Worm (Caenorhabditis elegans): Measurements from ENCODE around the gene rpl-7A.

DNA sequence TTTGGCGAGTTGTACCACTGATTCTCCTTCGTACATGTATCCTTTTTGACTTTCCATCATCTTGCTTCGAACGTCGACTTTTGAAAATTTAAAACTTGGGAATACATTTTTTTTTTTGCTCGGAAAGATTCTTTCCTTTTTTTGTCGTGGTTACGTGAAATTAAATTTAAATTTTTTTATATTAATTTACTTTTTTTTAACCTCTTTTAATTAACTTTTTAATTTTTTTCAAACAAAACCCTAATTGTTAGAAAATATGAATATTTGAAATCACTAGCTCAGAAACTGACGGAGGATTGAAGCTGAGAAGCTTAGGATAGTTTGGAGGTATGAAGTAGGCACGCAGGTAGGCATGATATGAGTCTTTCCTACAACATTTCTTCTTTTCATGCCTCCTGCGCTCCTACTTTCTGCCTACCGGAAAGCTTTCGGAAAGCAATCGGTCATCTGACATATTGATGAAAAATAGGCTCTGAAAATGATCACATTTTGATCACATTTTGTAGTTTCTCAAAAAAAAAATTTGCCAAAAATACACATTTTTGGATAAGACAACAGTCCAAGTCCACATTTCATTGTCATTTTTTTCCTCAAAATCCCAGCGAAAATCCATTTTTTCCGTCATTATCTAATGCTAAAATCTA, 44.2 kb upstream of the rpl-7A start, which contains the start of the genes R08C7.8 and R08C7.4:
- TF ChIP-seq ama-1 (optimal IDR thresholded peaks at IDR 0.05) (no peak), hmg-4 (GFP tag; optimal IDR thresholded peaks at IDR 0.05) (no peak), flt-1 (GFP tag; IDR thresholded peaks at IDR 0.05) (no peak), ceh-36 (tag; optimal IDR thresholded peaks at IDR 0.05) (no peak), tra-4 (tag; optimal IDR thresholded peaks at IDR 0.05) (no peak), sea-1 (GFP tag; conservative IDR thresholded peaks at IDR 0.05) (no peak), F13C5.2 (tag; optimal IDR thresholded peaks at IDR 0.05) (no peak), hnd-1 (tag; optimal IDR thresholded peaks at IDR 0.05) (no peak), ceh-13 (GFP tag; optimal IDR thresholded peaks at IDR 0.05) (no peak), tbx-37 (GFP tag; conservative IDR thresholded peaks at IDR 0.05) (no peak), tbx-11 (GFP tag; IDR thresholded peaks at IDR 0.05) (no peak), hmbx-1 (tag; optimal IDR thresholded peaks at IDR 0.05) (no peak), pes-1 (GFP tag; IDR thresholded peaks at IDR 0.05) (no peak), B0310.2 (tag; optimal IDR thresholded peaks at IDR 0.05) (no peak)

Measured in whole organism, early embryonic.